Fruit fly (Drosophila melanogaster) whole organism, embryonic: ENCODE results near the gene CG31287.

Experiments
- Bdp1 ChIP-seq: fragments of 200-800 bp; sonication (Bioruptor generic); optimal IDR thresholded peaks from 3 replicates; lab custom pipeline; 2016; ENCODE audit warnings: missing biosample characterization, missing genetic modification characterization
- CG10147 ChIP-seq: fragments of 200-800 bp; sonication (Bioruptor generic); optimal IDR thresholded peaks from 2 replicates; lab custom pipeline; 2019; ENCODE audit warnings: missing biosample characterization, mild to moderate bottlenecking, missing genetic modification characterization, moderate library complexity
- CG10267 ChIP-seq: fragments of 200-800 bp; sonication (Bioruptor generic); optimal IDR thresholded peaks from 2 replicates; lab custom pipeline; 2018; ENCODE audit warnings: missing biosample characterization, mild to moderate bottlenecking, missing genetic modification characterization, moderate library complexity
- CG10274 ChIP-seq: fragments of 200-800 bp; sonication (Bioruptor generic); optimal IDR thresholded peaks from 3 replicates; lab custom pipeline; 2017; ENCODE audit warnings: missing biosample characterization, mild to moderate bottlenecking, missing genetic modification characterization
- CG12744 ChIP-seq: fragments of 200-800 bp; sonication (Bioruptor generic); optimal IDR thresholded peaks from 2 replicates; lab custom pipeline; 2016; ENCODE audit warnings: missing biosample characterization, missing genetic modification characterization
- CG12769 ChIP-seq: fragments of 200-800 bp; sonication (Bioruptor generic); optimal IDR thresholded peaks from 2 replicates; lab custom pipeline; 2019; ENCODE audit warnings: missing biosample characterization, mild to moderate bottlenecking, missing genetic modification characterization, moderate library complexity
- CG14667 ChIP-seq: fragments of 200-800 bp; sonication (Bioruptor generic); IDR thresholded peaks from 2 replicates; pipeline ENCODE4 v1.3.6; 2022; ENCODE audit warnings: missing biosample characterization, missing genetic modification characterization
- CG14710 ChIP-seq: fragments of 200-800 bp; sonication (Bioruptor generic); optimal IDR thresholded peaks from 3 replicates; lab custom pipeline; 2019; ENCODE audit warnings: missing biosample characterization, mild to moderate bottlenecking, missing genetic modification characterization, moderate library complexity
- CG15269 ChIP-seq: fragments of 200-800 bp; sonication (Bioruptor generic); optimal IDR thresholded peaks from 2 replicates; lab custom pipeline; 2018; ENCODE audit warnings: missing biosample characterization, mild to moderate bottlenecking, missing genetic modification characterization, moderate library complexity
- CG18764 ChIP-seq: fragments of 200-800 bp; sonication (Bioruptor generic); optimal IDR thresholded peaks from 3 replicates; lab custom pipeline; 2016; ENCODE audit warnings: missing biosample characterization, missing genetic modification characterization
- CG32532 ChIP-seq: fragments of 200-800 bp; sonication (Bioruptor generic); IDR thresholded peaks from 2 replicates; pipeline ENCODE4 v1.3.6; 2022; ENCODE audit warnings: missing biosample characterization, missing genetic modification characterization
- CG32767 ChIP-seq: fragments of 200-800 bp; sonication (Bioruptor generic); IDR thresholded peaks from 2 replicates; pipeline ENCODE4 v1.3.6; 2022; ENCODE audit warnings: missing biosample characterization, missing genetic modification characterization
- CG33557 ChIP-seq: fragments of 200-800 bp; sonication (Bioruptor generic); optimal IDR thresholded peaks from 2 replicates; lab custom pipeline; 2019; ENCODE audit warnings: missing biosample characterization, mild to moderate bottlenecking, missing genetic modification characterization, moderate library complexity
- CG42726 ChIP-seq: fragments of 200-800 bp; sonication (Bioruptor generic); IDR thresholded peaks from 2 replicates; pipeline ENCODE4 v1.3.6; 2022; ENCODE audit warnings: missing biosample characterization, missing genetic modification characterization; ENCODE audit not compliant: partially characterized antibody
- CG4820 ChIP-seq: fragments of 200-800 bp; sonication (Bioruptor generic); optimal IDR thresholded peaks from 3 replicates; lab custom pipeline; 2016; ENCODE audit warnings: missing biosample characterization, missing genetic modification characterization
- CG5180 ChIP-seq: fragments of 200-800 bp; sonication (Bioruptor generic); optimal IDR thresholded peaks from 3 replicates; lab custom pipeline; 2017; ENCODE audit warnings: missing biosample characterization, missing genetic modification characterization, mild to moderate bottlenecking, moderate library complexity, missing genetic modification reagents
- CG6175 ChIP-seq: fragments of 200-800 bp; sonication (Bioruptor generic); IDR thresholded peaks from 3 replicates; pipeline ENCODE4 v1.3.6; 2022; ENCODE audit warnings: missing biosample characterization, missing genetic modification characterization
- CG8281 ChIP-seq: fragments of 200-800 bp; sonication (Bioruptor generic); optimal IDR thresholded peaks from 2 replicates; lab custom pipeline; 2018; ENCODE audit warnings: missing biosample characterization, mild to moderate bottlenecking, missing genetic modification characterization, moderate library complexity
- Chrac-16 ChIP-seq: fragments of 200-800 bp; sonication (Bioruptor generic); optimal IDR thresholded peaks from 3 replicates; lab custom pipeline; 2016; ENCODE audit warnings: missing biosample characterization, missing genetic modification characterization
- CoRest ChIP-seq: fragments of 200-800 bp; sonication (Bioruptor generic); optimal IDR thresholded peaks from 3 replicates; lab custom pipeline; 2018; ENCODE audit warnings: missing biosample characterization, mild to moderate bottlenecking, missing genetic modification characterization, moderate library complexity
- CrebB ChIP-seq: fragments of 200-800 bp; sonication (Bioruptor generic); optimal IDR thresholded peaks from 3 replicates; lab custom pipeline; 2018; ENCODE audit warnings: missing biosample characterization, mild to moderate bottlenecking, missing genetic modification characterization
- Dfd ChIP-seq, 2 experiments: fragments of >200 bp; optimal IDR thresholded peaks; 2 replicates each; lab custom pipeline; 2017; ENCODE audit warnings: missing biosample characterization in 2 of 2, missing genetic modification characterization in 2 of 2
- Eip74EF ChIP-seq, 2 experiments: fragments of 200-800 bp in 1 of 2; fragments of >200 bp in 1 of 2; sonication (Bioruptor generic) in 1 of 2; optimal IDR thresholded peaks; 2 replicates each; lab custom pipeline; 2017 to 2019; ENCODE audit warnings: missing biosample characterization in 2 of 2, missing genetic modification characterization in 2 of 2, mild to moderate bottlenecking in 1 of 2, moderate library complexity in 1 of 2
- H15 ChIP-seq: fragments of 200-800 bp; sonication (Bioruptor generic); IDR thresholded peaks from 3 replicates; pipeline ENCODE4 v1.3.6; 2022; ENCODE audit warnings: missing biosample characterization, missing genetic modification characterization
- Hand ChIP-seq: fragments of 200-800 bp; sonication (Bioruptor generic); optimal IDR thresholded peaks from 2 replicates; lab custom pipeline; 2017; ENCODE audit warnings: mild to moderate bottlenecking, missing biosample characterization, missing genetic modification reagents, missing genetic modification characterization
- Hr3 ChIP-seq: fragments of 200-800 bp; sonication (Bioruptor generic); optimal IDR thresholded peaks from 3 replicates; lab custom pipeline; 2016; ENCODE audit warnings: missing biosample characterization, missing genetic modification characterization
- Lim3 ChIP-seq: fragments of 200-800 bp; sonication (Bioruptor generic); IDR thresholded peaks from 2 replicates; pipeline ENCODE4 v1.3.6; 2022; ENCODE audit warnings: missing biosample characterization, missing genetic modification characterization
- Neu2 ChIP-seq: fragments of 200-800 bp; sonication (Bioruptor generic); optimal IDR thresholded peaks from 3 replicates; lab custom pipeline; 2016; ENCODE audit warnings: missing biosample characterization, missing genetic modification characterization, borderline replicate concordance
- Spps ChIP-seq: fragments of 200-800 bp; sonication (Bioruptor generic); optimal IDR thresholded peaks from 2 replicates; lab custom pipeline; 2018; ENCODE audit warnings: missing biosample characterization, mild to moderate bottlenecking, missing genetic modification characterization
- Stat92E ChIP-seq, 3 experiments: fragments of >200 bp in 2 of 3; fragments of 200-800 bp in 1 of 3; sonication (Bioruptor generic) in 1 of 3; optimal IDR thresholded peaks; 2 replicates each; lab custom pipeline; 2017 to 2019; ENCODE audit warnings: missing biosample characterization in 3 of 3, missing genetic modification characterization in 3 of 3, mild to moderate bottlenecking in 1 of 3, moderate library complexity in 1 of 3
- al ChIP-seq: fragments of 200-800 bp; sonication (Bioruptor generic); IDR thresholded peaks from 2 replicates; pipeline ENCODE4 v1.3.6; 2022; ENCODE audit warnings: missing biosample characterization, missing genetic modification characterization
- amos ChIP-seq: fragments of 200-800 bp; sonication (Bioruptor generic); IDR thresholded peaks from 2 replicates; pipeline ENCODE4 v1.3.6; 2022; ENCODE audit warnings: missing biosample characterization, missing genetic modification characterization; ENCODE audit not compliant: partially characterized antibody
- ash1 ChIP-seq: fragments of 200-800 bp; sonication (Bioruptor generic); optimal IDR thresholded peaks from 2 replicates; lab custom pipeline; 2018; ENCODE audit warnings: missing biosample characterization, mild to moderate bottlenecking, missing genetic modification characterization
- bab2 ChIP-seq: fragments of 200-800 bp; sonication (Bioruptor generic); optimal IDR thresholded peaks from 2 replicates; lab custom pipeline; 2016; ENCODE audit warnings: missing biosample characterization, missing genetic modification characterization
- btn ChIP-seq: fragments of 200-800 bp; sonication (Bioruptor generic); optimal IDR thresholded peaks from 2 replicates; lab custom pipeline; 2016; ENCODE audit warnings: missing biosample characterization, missing genetic modification characterization
- croc ChIP-seq: fragments of 200-800 bp; sonication (Bioruptor generic); conservative IDR thresholded peaks from 3 replicates; pipeline ENCODE4 v1.3.6; 2022; ENCODE audit warnings: missing biosample characterization, missing genetic modification characterization
- danr ChIP-seq: fragments of 200-800 bp; sonication (Bioruptor generic); IDR thresholded peaks from 2 replicates; pipeline ENCODE4 v1.3.6; 2022; ENCODE audit warnings: missing biosample characterization, missing genetic modification characterization
- dati ChIP-seq: fragments of 200-800 bp; sonication (Bioruptor generic); IDR thresholded peaks from 2 replicates; pipeline ENCODE4 v1.3.6; 2022; ENCODE audit warnings: missing biosample characterization, missing genetic modification characterization
- gem ChIP-seq: fragments of 200-800 bp; sonication (Bioruptor generic); optimal IDR thresholded peaks from 2 replicates; lab custom pipeline; 2019; ENCODE audit warnings: missing biosample characterization, mild to moderate bottlenecking, missing genetic modification characterization, moderate library complexity
- gsb ChIP-seq: fragments of 200-800 bp; sonication (Bioruptor generic); IDR thresholded peaks from 2 replicates; pipeline ENCODE4 v1.3.6; 2022; ENCODE audit warnings: missing biosample characterization, missing genetic modification characterization
- hbn ChIP-seq: fragments of 200-800 bp; sonication (Bioruptor generic); IDR thresholded peaks from 2 replicates; pipeline ENCODE4 v1.3.6; 2022; ENCODE audit warnings: missing biosample characterization, missing genetic modification characterization; ENCODE audit not compliant: partially characterized antibody
- inv ChIP-seq: fragments of 200-800 bp; sonication (Bioruptor generic); IDR thresholded peaks from 2 replicates; pipeline ENCODE4 v1.3.6; 2022; ENCODE audit warnings: missing biosample characterization, missing genetic modification characterization; ENCODE audit not compliant: partially characterized antibody
- lbe ChIP-seq: fragments of 200-800 bp; sonication (Bioruptor generic); optimal IDR thresholded peaks from 2 replicates; lab custom pipeline; 2016; ENCODE audit warnings: missing biosample characterization, mild to moderate bottlenecking, missing genetic modification characterization
- pum ChIP-seq: fragments of 200-800 bp; sonication (Bioruptor generic); optimal IDR thresholded peaks from 2 replicates; lab custom pipeline; 2016; ENCODE audit warnings: missing biosample characterization, missing genetic modification characterization
- ranshi ChIP-seq: fragments of 200-800 bp; sonication (Bioruptor generic); IDR thresholded peaks from 2 replicates; pipeline ENCODE4 v1.3.6; 2022; ENCODE audit warnings: missing biosample characterization, missing genetic modification characterization
- schlank ChIP-seq: fragments of 200-800 bp; sonication (Bioruptor generic); optimal IDR thresholded peaks from 2 replicates; lab custom pipeline; 2018; ENCODE audit warnings: missing biosample characterization, mild to moderate bottlenecking, missing genetic modification characterization
- shn ChIP-seq: fragments of 200-800 bp; sonication (Bioruptor generic); optimal IDR thresholded peaks from 3 replicates; lab custom pipeline; 2016; ENCODE audit warnings: missing biosample characterization, missing genetic modification characterization
- slp2 ChIP-seq: fragments of 200-800 bp; sonication (Bioruptor generic); optimal IDR thresholded peaks from 2 replicates; lab custom pipeline; 2016; ENCODE audit warnings: missing biosample characterization, missing genetic modification characterization
- sug ChIP-seq: fragments of 200-800 bp; optimal IDR thresholded peaks from 2 replicates; lab custom pipeline; 2019; ENCODE audit warnings: missing biosample characterization, mild to moderate bottlenecking, missing genetic modification characterization, moderate library complexity
- trh ChIP-seq: fragments of 200-800 bp; sonication (Bioruptor generic); optimal IDR thresholded peaks from 2 replicates; lab custom pipeline; 2016; ENCODE audit warnings: missing biosample characterization, missing genetic modification characterization
- wdn ChIP-seq: fragments of 200-800 bp; sonication (Bioruptor generic); IDR thresholded peaks from 2 replicates; pipeline ENCODE4 v1.3.6; 2022; ENCODE audit warnings: missing biosample characterization, missing genetic modification characterization

The CG31287 gene

dm6 chr3R:16242461-16242934 lies 39.3 kb downstream of the CG31287 start (continued):
- no peak for TF ChIP-seq Dfd (GFP tag; optimal IDR thresholded peaks at IDR 0.05; lab: Kevin White, UChicago)
- TF ChIP-seq CG8281 (tag; lab: Kevin White, UChicago): peak; percentile 20
- TF ChIP-seq Neu2 (GFP tag; lab: Kevin White, UChicago): no peak
- no peak for TF ChIP-seq ranshi
- peak; percentile 70 for TF ChIP-seq CrebB (tag; lab: Kevin White, UChicago)
- no peak for TF ChIP-seq amos
- TF ChIP-seq CoRest (tag; lab: Kevin White, UChicago): no peak
- peak; percentile 7 for TF ChIP-seq CG10267 (tag; lab: Kevin White, UChicago)
- TF ChIP-seq CG18764 (GFP tag; lab: Kevin White, UChicago): no peak
- TF ChIP-seq inv: no peak
- no peak for TF ChIP-seq CG42726 (GFP tag; lab: Robert Waterston, UW)
- TF ChIP-seq Hr3 (GFP tag; lab: Kevin White, UChicago): no peak
- no peak for TF ChIP-seq CG10147
- peak; percentile 72 for TF ChIP-seq lbe (GFP tag; lab: Kevin White, UChicago)
- peak; percentile 26 for TF ChIP-seq btn
- TF ChIP-seq CG5180 (GFP tag; lab: Kevin White, UChicago): peak; percentile 95
- TF ChIP-seq al: no peak
- peak; percentile 27 for TF ChIP-seq CG33557 (GFP tag; lab: Kevin White, UChicago)
- no peak for TF ChIP-seq CG4820 (GFP tag; lab: Kevin White, UChicago)
- TF ChIP-seq schlank: peak; percentile 31
- TF ChIP-seq pum (GFP tag; lab: Kevin White, UChicago): no peak
- peak; percentile 36 for TF ChIP-seq shn (GFP tag; lab: Kevin White, UChicago)
- peak in 2 of 3 experiments; percentile 54 to 93 for TF ChIP-seq Stat92E (GFP tag; optimal IDR thresholded peaks at IDR 0.05; lab: Kevin White, UChicago)
- no peak for TF ChIP-seq CG32767 (GFP tag; lab: Robert Waterston, UW)
- no peak for TF ChIP-seq CG32532 (GFP tag; lab: Robert Waterston, UW)
- TF ChIP-seq CG6175 (GFP tag; lab: Robert Waterston, UW): no peak
- TF ChIP-seq dati (GFP tag; lab: Robert Waterston, UW): no peak
- TF ChIP-seq croc (GFP tag; lab: Robert Waterston, UW): no peak
- no peak for TF ChIP-seq bab2 (GFP tag; lab: Kevin White, UChicago)
- TF ChIP-seq CG14667: no peak
- no peak for TF ChIP-seq gem
- TF ChIP-seq Bdp1 (GFP tag; lab: Kevin White, UChicago): peak; percentile 31
- TF ChIP-seq Lim3 (GFP tag; lab: Robert Waterston, UW): no peak
- TF ChIP-seq wdn: no peak
- TF ChIP-seq gsb (GFP tag; lab: Robert Waterston, UW): no peak
- TF ChIP-seq CG10274 (GFP tag; lab: Kevin White, UChicago): no peak
- TF ChIP-seq hbn (GFP tag; lab: Robert Waterston, UW): no peak
- no peak for TF ChIP-seq H15 (GFP tag; lab: Robert Waterston, UW)
- TF ChIP-seq CG14710 (tag; lab: Kevin White, UChicago): no peak
- no peak for TF ChIP-seq danr
- TF ChIP-seq Eip74EF (GFP tag; optimal IDR thresholded peaks at IDR 0.05; lab: Kevin White, UChicago): peak in 1 of 2 experiments; percentile 64
- TF ChIP-seq sug (tag; lab: Kevin White, UChicago): peak; percentile 86
- TF ChIP-seq CG12769 (tag; lab: Kevin White, UChicago): peak; percentile 95
- no peak for TF ChIP-seq Spps (tag; lab: Kevin White, UChicago)
- peak; percentile 22 for TF ChIP-seq CG15269 (tag; lab: Kevin White, UChicago)
- TF ChIP-seq Chrac-16 (GFP tag; lab: Kevin White, UChicago): no peak
- TF ChIP-seq CG12744 (GFP tag; lab: Kevin White, UChicago): no peak
- peak; percentile 62 for TF ChIP-seq Hand (GFP tag; lab: Kevin White, UChicago)
- no peak for TF ChIP-seq trh (GFP tag; lab: Kevin White, UChicago)
- TF ChIP-seq ash1 (GFP tag; lab: Kevin White, UChicago): peak; percentile 88
- TF ChIP-seq slp2 (GFP tag; lab: Kevin White, UChicago): no peak
